Worm (Caenorhabditis elegans) whole organism, L1 larva: ENCODE measurements around the gene M110.3.

Experiments used
- C04F5.9 ChIP-seq: sonication (generic microtip); optimal IDR thresholded peaks from 2 replicates; lab custom pipeline; 2016; ENCODE audit warnings: missing genetic modification characterization, missing compliant biosample characterization
- C16A3.4 ChIP-seq: fragments of 150-350 bp; optimal IDR thresholded peaks from 2 replicates; lab custom pipeline; 2014; ENCODE audit warnings: missing biosample characterization, missing genetic modification characterization
- aha-1 ChIP-seq: fragments of 150-350 bp; optimal IDR thresholded peaks from 2 replicates; lab custom pipeline; 2014; ENCODE audit warnings: missing biosample characterization, missing genetic modification characterization
- blmp-1 ChIP-seq: fragments of 150-350 bp; optimal IDR thresholded peaks from 2 replicates; lab custom pipeline; 2014; ENCODE audit warnings: missing biosample characterization, missing genetic modification characterization
- ceh-82 ChIP-seq, 3 experiments: fragments of 150-350 bp in 1 of 3; sonication (generic microtip) in 2 of 3; optimal IDR thresholded peaks; 2 replicates each; lab custom pipeline; 2014 to 2017; ENCODE audit warnings: missing biosample characterization in 3 of 3, missing genetic modification characterization in 3 of 3
- ceh-88 ChIP-seq: fragments of 200-800 bp; sonication (Bioruptor generic); IDR thresholded peaks from 2 replicates; pipeline ENCODE4 v1.3.6; 2022; ENCODE audit warnings: missing genetic modification characterization, missing compliant biosample characterization
- dpl-1 ChIP-seq, 3 experiments: fragments of 150-350 bp in 2 of 3; sonication (generic microtip) in 1 of 3; optimal IDR thresholded peaks; 2 replicates each; lab custom pipeline; 2014 to 2017; ENCODE audit warnings: missing biosample characterization in 3 of 3, missing genetic modification characterization in 3 of 3, missing genetic modification reagents in 3 of 3
- dsc-1 ChIP-seq: sonication (generic microtip); optimal IDR thresholded peaks from 2 replicates; lab custom pipeline; 2016; ENCODE audit warnings: mild to moderate bottlenecking, missing genetic modification characterization, missing compliant biosample characterization
- efl-1 ChIP-seq, 4 experiments: fragments of 150-350 bp; optimal IDR thresholded peaks in 3 of 4; peaks in 1 of 4; 1 replicate in 1 of 4; 2 replicates in 3 of 4; lab custom pipeline; 2014; ENCODE audit warnings: missing biosample characterization in 2 of 4, missing genetic modification characterization in 2 of 4, missing genetic modification reagents in 2 of 4
- egl-13 ChIP-seq: sonication (generic microtip); optimal IDR thresholded peaks from 2 replicates; lab custom pipeline; 2016; ENCODE audit warnings: missing genotype, missing genetic modification reagents, missing genetic modification characterization, missing compliant biosample characterization
- egl-27 ChIP-seq, 2 experiments: fragments of 150-350 bp in 1 of 2; sonication (generic microtip); optimal IDR thresholded peaks; 3 replicates each; lab custom pipeline; 2017 to 2018; ENCODE audit warnings: missing biosample characterization in 2 of 2, missing genetic modification characterization in 2 of 2, missing genetic modification reagents in 2 of 2
- elt-3 ChIP-seq, 6 experiments: fragments of 150-350 bp in 1 of 6; sonication (generic microtip); optimal IDR thresholded peaks; 2 replicates each; lab custom pipeline; 2017 to 2018; ENCODE audit warnings: missing biosample characterization in 6 of 6, missing genetic modification characterization in 6 of 6, inconsistent platforms in 1 of 6
- fkh-10 ChIP-seq: sonication (generic microtip); optimal IDR thresholded peaks from 2 replicates; lab custom pipeline; 2017; ENCODE audit warnings: missing biosample characterization, missing genetic modification reagents, missing genetic modification characterization
- fkh-8 ChIP-seq: sonication (generic microtip); optimal IDR thresholded peaks from 2 replicates; lab custom pipeline; 2016; ENCODE audit warnings: mild to moderate bottlenecking, missing genetic modification characterization, missing compliant biosample characterization
- fos-1 ChIP-seq: fragments of 150-350 bp; optimal IDR thresholded peaks from 2 replicates; lab custom pipeline; 2014; ENCODE audit warnings: missing biosample characterization, missing genetic modification characterization
- grh-1 ChIP-seq: fragments of 200-800 bp; sonication (Bioruptor generic); IDR thresholded peaks from 2 replicates; pipeline ENCODE4 v1.3.6; 2022; ENCODE audit warnings: missing genetic modification reagents, missing genetic modification characterization, missing compliant biosample characterization
- hpl-2 ChIP-seq: fragments of 150-350 bp; optimal IDR thresholded peaks from 2 replicates; lab custom pipeline; 2014; ENCODE audit warnings: missing biosample characterization, missing genetic modification reagents, missing genetic modification characterization
- isw-1 ChIP-seq: fragments of 200-800 bp; sonication (Bioruptor generic); IDR thresholded peaks from 2 replicates; pipeline ENCODE4 v1.3.6; 2022; ENCODE audit warnings: missing genetic modification characterization, missing compliant biosample characterization
- jun-1 ChIP-seq: fragments of 150-350 bp; optimal IDR thresholded peaks from 2 replicates; lab custom pipeline; 2014; ENCODE audit warnings: missing biosample characterization, missing genetic modification reagents, missing genetic modification characterization
- lin-14 ChIP-seq: fragments of 200-800 bp; sonication (Bioruptor generic); optimal IDR thresholded peaks from 2 replicates; lab custom pipeline; 2018; ENCODE audit warnings: mild to moderate bottlenecking, missing genetic modification characterization, moderate library complexity, missing compliant biosample characterization
- lin-15B ChIP-seq: fragments of 150-350 bp; sonication (generic microtip); optimal IDR thresholded peaks from 3 replicates; lab custom pipeline; 2014; ENCODE audit warnings: missing biosample characterization, missing genetic modification characterization
- lin-35 ChIP-seq, 2 experiments: fragments of 150-350 bp; optimal IDR thresholded peaks; 2 replicates each; lab custom pipeline; 2014; ENCODE audit warnings: missing biosample characterization in 2 of 2, missing genetic modification characterization in 2 of 2, missing genetic modification reagents in 2 of 2
- lsy-2 ChIP-seq, 2 experiments: fragments of 150-350 bp; optimal IDR thresholded peaks; 2 replicates each; lab custom pipeline; 2014; ENCODE audit warnings: missing biosample characterization in 2 of 2, missing genetic modification characterization in 2 of 2
- mdl-1 ChIP-seq, 2 experiments: fragments of 150-350 bp; optimal IDR thresholded peaks; 2 replicates each; lab custom pipeline; 2014 to 2017; ENCODE audit warnings: missing biosample characterization in 2 of 2, missing genetic modification characterization in 2 of 2, inconsistent platforms in 1 of 2
- mep-1 ChIP-seq: fragments of 150-350 bp; optimal IDR thresholded peaks from 2 replicates; lab custom pipeline; 2014; ENCODE audit warnings: missing biosample characterization, missing genetic modification characterization
- nhr-12 ChIP-seq: sonication (generic microtip); optimal IDR thresholded peaks from 2 replicates; lab custom pipeline; 2017; ENCODE audit warnings: missing biosample characterization, missing genetic modification characterization
- nhr-20 ChIP-seq: sonication (generic microtip); optimal IDR thresholded peaks from 2 replicates; lab custom pipeline; 2016; ENCODE audit warnings: mild to moderate bottlenecking, missing genetic modification characterization, missing compliant biosample characterization
- nhr-28 ChIP-seq: fragments of 150-350 bp; optimal IDR thresholded peaks from 2 replicates; lab custom pipeline; 2014; ENCODE audit warnings: missing biosample characterization, missing genetic modification characterization
- nhr-47 ChIP-seq: sonication (generic microtip); optimal IDR thresholded peaks from 2 replicates; lab custom pipeline; 2016; ENCODE audit warnings: mild to moderate bottlenecking, missing genetic modification characterization, moderate library complexity, missing compliant biosample characterization
- nhr-71 ChIP-seq: sonication (generic microtip); optimal IDR thresholded peaks from 2 replicates; lab custom pipeline; 2016; ENCODE audit warnings: mild to moderate bottlenecking, missing genetic modification characterization, moderate library complexity, missing compliant biosample characterization
- nhr-77 ChIP-seq: fragments of 150-350 bp; optimal IDR thresholded peaks from 2 replicates; lab custom pipeline; 2014; ENCODE audit warnings: missing biosample characterization, missing genetic modification characterization
- nhr-85 ChIP-seq: sonication (generic microtip); peaks from one replicate; lab custom pipeline; 2016; ENCODE audit warnings: missing genetic modification characterization, inconsistent platforms, missing compliant biosample characterization
- pag-3 ChIP-seq: sonication (generic microtip); optimal IDR thresholded peaks from 2 replicates; lab custom pipeline; 2017; ENCODE audit warnings: missing genetic modification characterization, mild to moderate bottlenecking, missing compliant biosample characterization, antibody characterized with exemption, borderline replicate concordance; ENCODE audit not compliant: insufficient read depth
- rnt-1 ChIP-seq: sonication (generic microtip); optimal IDR thresholded peaks from 2 replicates; lab custom pipeline; 2016; ENCODE audit warnings: mild to moderate bottlenecking, missing genetic modification characterization, moderate library complexity, missing compliant biosample characterization
- skn-1 ChIP-seq: fragments of 150-350 bp; optimal IDR thresholded peaks from 2 replicates; lab custom pipeline; 2014; ENCODE audit warnings: missing biosample characterization, missing genetic modification characterization
- snpc-4 ChIP-seq: fragments of 150-350 bp; optimal IDR thresholded peaks from 2 replicates; lab custom pipeline; 2014; ENCODE audit warnings: missing biosample characterization, missing genetic modification characterization
- snu-23 ChIP-seq: sonication (generic microtip); optimal IDR thresholded peaks from 2 replicates; lab custom pipeline; 2016; ENCODE audit warnings: missing genetic modification characterization, missing compliant biosample characterization
- swsn-7 ChIP-seq: sonication (generic microtip); optimal IDR thresholded peaks from 2 replicates; lab custom pipeline; 2016; ENCODE audit warnings: missing genetic modification characterization, missing compliant biosample characterization
- tbx-2 ChIP-seq: sonication (generic microtip); optimal IDR thresholded peaks from 2 replicates; lab custom pipeline; 2016; ENCODE audit warnings: missing genetic modification characterization, missing compliant biosample characterization
- unc-62 ChIP-seq: fragments of 150-350 bp; optimal IDR thresholded peaks from 2 replicates; lab custom pipeline; 2014; ENCODE audit warnings: missing biosample characterization, missing genetic modification reagents, missing genetic modification characterization
- unc-98 ChIP-seq: fragments of 200-800 bp; sonication (Bioruptor generic); IDR thresholded peaks from 2 replicates; pipeline ENCODE4 v1.3.6; 2022; ENCODE audit warnings: missing genetic modification characterization, missing compliant biosample characterization
- vab-15 ChIP-seq: sonication (generic microtip); optimal IDR thresholded peaks from 2 replicates; lab custom pipeline; 2017; ENCODE audit warnings: missing genotype, mild to moderate bottlenecking, missing genetic modification characterization, missing compliant biosample characterization
- xbp-1 ChIP-seq: sonication (generic microtip); optimal IDR thresholded peaks from 2 replicates; lab custom pipeline; 2016; ENCODE audit warnings: missing genetic modification characterization, missing compliant biosample characterization
- zag-1 ChIP-seq: fragments of 150-350 bp; optimal IDR thresholded peaks from 2 replicates; lab custom pipeline; 2014; ENCODE audit warnings: missing biosample characterization, missing genetic modification characterization
- zip-4 ChIP-seq: fragments of 200-800 bp; sonication (Bioruptor generic); optimal IDR thresholded peaks from 2 replicates; lab custom pipeline; 2018; ENCODE audit warnings: mild to moderate bottlenecking, missing genetic modification characterization, moderate library complexity, missing compliant biosample characterization
- ztf-11 ChIP-seq, 2 experiments: sonication (generic microtip); optimal IDR thresholded peaks; 2 replicates each; lab custom pipeline; 2016 to 2017; ENCODE audit warnings: missing genetic modification characterization in 2 of 2, missing biosample characterization in 1 of 2, missing compliant biosample characterization in 1 of 2
- ztf-4 ChIP-seq: fragments of 150-350 bp; optimal IDR thresholded peaks from 2 replicates; lab custom pipeline; 2014; ENCODE audit warnings: missing biosample characterization, missing genetic modification characterization

Gene M110.3

ce11 chrII:8216433-8216832 is at the start of gene M110.3:
TSS of gene M110.3 (minus strand) at chrII:8216616.
- TF ChIP-seq grh-1 (no peak), lin-14 (GFP tag; lab: Kevin White, UChicago) (peak; percentile 68), aha-1 (tag; lab: Kevin White, UChicago) (no peak), dpl-1 (GFP tag; optimal IDR thresholded peaks at IDR 0.05; lab: Kevin White, UChicago) (peak; percentile 18 to 58 (median 42)), egl-27 (tag; optimal IDR thresholded peaks at IDR 0.05; lab: Kevin White, UChicago) (no peak), nhr-12 (tag; lab: Kevin White, UChicago) (no peak), jun-1 (tag; lab: Kevin White, UChicago) (peak; percentile 8), tbx-2 (tag; lab: Kevin White, UChicago) (peak; percentile 28), fkh-8 (tag; lab: Kevin White, UChicago) (peak; percentile 19), zip-4 (GFP tag; lab: Kevin White, UChicago) (peak; percentile 47), C04F5.9 (tag; lab: Kevin White, UChicago) (peak; percentile 44), mep-1 (tag; lab: Kevin White, UChicago) (peak; percentile 48), nhr-77 (tag; lab: Kevin White, UChicago) (peak; percentile 25), hpl-2 (GFP tag; lab: Kevin White, UChicago) (no peak), lin-35 (GFP tag; optimal IDR thresholded peaks at IDR 0.05; lab: Kevin White, UChicago) (peak; percentile 47 to 63), zag-1 (tag; lab: Kevin White, UChicago) (no peak), ztf-11 (tag; optimal IDR thresholded peaks at IDR 0.05; lab: Kevin White, UChicago) (no peak), rnt-1 (peak; percentile 43), pag-3 (tag; lab: Kevin White, UChicago) (peak; percentile 71), nhr-28 (tag; lab: Kevin White, UChicago) (no peak), elt-3 (tag; optimal IDR thresholded peaks at IDR 0.05; lab: Kevin White, UChicago) (peak in 2 of 6 experiments; percentile 2 to 17), nhr-85 (tag; lab: Kevin White, UChicago) (peak; percentile 67), snu-23 (GFP tag; lab: Kevin White, UChicago) (peak; percentile 64), xbp-1 (tag; lab: Kevin White, UChicago) (peak; percentile 38), nhr-71 (tag; lab: Kevin White, UChicago) (peak; percentile 61), efl-1 (optimal IDR thresholded peaks at IDR 0.05; lab: Kevin White, UChicago) (peak; percentile 65), efl-1 (GFP tag; optimal IDR thresholded peaks at IDR 0.05 in 1 of 2; lab: Kevin White, UChicago) (peak; percentile 54 to 91), fos-1 (tag; lab: Kevin White, UChicago) (no peak), ceh-82 (tag; optimal IDR thresholded peaks at IDR 0.05; lab: Kevin White, UChicago) (peak in 2 of 3 experiments; percentile 4 to 42), lsy-2 (tag; optimal IDR thresholded peaks at IDR 0.05; lab: Kevin White, UChicago) (peak; percentile 66 to 77), egl-13 (peak; percentile 14), mdl-1 (tag; optimal IDR thresholded peaks at IDR 0.05; lab: Kevin White, UChicago) (peak in 1 of 2 experiments; percentile 39), swsn-7 (peak; percentile 32), blmp-1 (tag; lab: Kevin White, UChicago) (peak; percentile 64), nhr-20 (peak; percentile 27), fkh-10 (no peak), isw-1 (peak; percentile 44), vab-15 (no peak), skn-1 (tag; lab: Kevin White, UChicago) (peak; percentile 1), ceh-88 (no peak), C16A3.4 (peak; percentile 35), ztf-4 (tag; lab: Kevin White, UChicago) (no peak), nhr-47 (tag; lab: Kevin White, UChicago) (peak; percentile 50), snpc-4 (tag; lab: Kevin White, UChicago) (no peak), unc-98 (GFP tag; lab: Robert Waterston, UW) (no peak), lin-15B (tag; lab: Kevin White, UChicago) (peak; percentile 2), unc-62 (GFP tag; lab: Kevin White, UChicago) (no peak), dsc-1 (tag; lab: Kevin White, UChicago) (peak; percentile 29)
